Worm (Caenorhabditis elegans) whole organism, L4 larva: ENCODE data around the gene fipr-15.
A peak's percentile ranks its signal among the peaks of the same experiment; 100 is the strongest.

Source experiments
- F37D6.2 ChIP-seq: sonication (generic microtip); optimal IDR thresholded peaks from 2 replicates; lab custom pipeline; 2016; ENCODE audit warnings: mild to moderate bottlenecking, missing genetic modification characterization, missing compliant biosample characterization
- T26A8.4 ChIP-seq: fragments of 200-800 bp; sonication (Bioruptor generic); IDR thresholded peaks from 2 replicates; pipeline ENCODE4 v1.3.6; 2022; ENCODE audit warnings: missing genetic modification characterization, missing compliant biosample characterization
- ZK546.5 ChIP-seq, 2 experiments: sonication (generic microtip); optimal IDR thresholded peaks; 2 replicates each; lab custom pipeline; 2017; ENCODE audit warnings: missing biosample characterization in 2 of 2, missing genetic modification characterization in 2 of 2
- aha-1 ChIP-seq: fragments of 150-350 bp; peaks from one replicate; lab custom pipeline; 2014; ENCODE audit warnings: missing biosample characterization, missing genetic modification characterization
- ama-1 ChIP-seq: fragments of 150-350 bp; optimal IDR thresholded peaks from 2 replicates; lab custom pipeline; 2014; ENCODE audit warnings: inconsistent platforms, mixed read lengths
- arid-1 ChIP-seq: fragments of 200-800 bp; sonication (Bioruptor generic); conservative IDR thresholded peaks from 2 replicates; pipeline ENCODE4 v1.3.6; 2022; ENCODE audit warnings: missing genetic modification reagents, missing genetic modification characterization, missing compliant biosample characterization
- ceh-20 ChIP-seq: fragments of 200-800 bp; sonication (Bioruptor generic); IDR thresholded peaks from 2 replicates; pipeline ENCODE4 v1.3.6; 2022; ENCODE audit warnings: missing genetic modification reagents, missing genetic modification characterization, missing compliant biosample characterization
- ceh-32 ChIP-seq: sonication (generic microtip); optimal IDR thresholded peaks from 2 replicates; lab custom pipeline; 2016; ENCODE audit warnings: mild to moderate bottlenecking, missing genetic modification characterization, missing compliant biosample characterization; ENCODE audit not compliant: poor library complexity
- ceh-44 ChIP-seq: fragments of 200-800 bp; sonication (Bioruptor generic); IDR thresholded peaks from 2 replicates; pipeline ENCODE4 v1.3.6; 2022; ENCODE audit warnings: missing genetic modification reagents, missing genetic modification characterization, missing compliant biosample characterization
- ceh-62 ChIP-seq: sonication (generic microtip); optimal IDR thresholded peaks from 2 replicates; lab custom pipeline; 2017; ENCODE audit warnings: missing biosample characterization, missing genetic modification characterization
- ces-1 ChIP-seq: fragments of 150-350 bp; sonication (generic microtip); optimal IDR thresholded peaks from 4 replicates; lab custom pipeline; 2014; ENCODE audit warnings: missing biosample characterization, missing genetic modification reagents, missing genetic modification characterization
- daf-16 ChIP-seq, 3 experiments: sonication (generic microtip); optimal IDR thresholded peaks; 2 replicates each; lab custom pipeline; 2016 to 2017; ENCODE audit warnings: missing genetic modification characterization in 3 of 3, missing genetic modification reagents in 3 of 3, mild to moderate bottlenecking in 2 of 3, missing compliant biosample characterization in 2 of 3, missing biosample characterization in 1 of 3, moderate library complexity in 1 of 3
- dmd-8 ChIP-seq: fragments of 200-800 bp; sonication (Bioruptor generic); IDR thresholded peaks from 2 replicates; pipeline ENCODE4 v1.3.6; 2022; ENCODE audit warnings: missing genetic modification characterization, missing compliant biosample characterization
- dmd-9 ChIP-seq: fragments of 200-800 bp; sonication (Bioruptor generic); IDR thresholded peaks from 2 replicates; pipeline ENCODE4 v1.3.6; 2022; ENCODE audit warnings: missing genetic modification reagents, missing genetic modification characterization, missing compliant biosample characterization
- dpl-1 ChIP-seq: fragments of 150-350 bp; optimal IDR thresholded peaks from 2 replicates; lab custom pipeline; 2014; ENCODE audit warnings: missing biosample characterization, missing genetic modification reagents, missing genetic modification characterization
- dve-1 ChIP-seq: sonication (generic microtip); optimal IDR thresholded peaks from 2 replicates; lab custom pipeline; 2017; ENCODE audit warnings: antibody characterized with exemption, mild to moderate bottlenecking, missing genetic modification characterization, missing compliant biosample characterization; ENCODE audit not compliant: insufficient read depth
- egl-27 ChIP-seq: sonication (generic microtip); optimal IDR thresholded peaks from 3 replicates; lab custom pipeline; 2017; ENCODE audit warnings: missing biosample characterization, missing genetic modification reagents, missing genetic modification characterization
- hif-1 ChIP-seq, 2 experiments: sonication (generic microtip); optimal IDR thresholded peaks; 2 replicates each; lab custom pipeline; 2016 to 2017; ENCODE audit warnings: missing compliant biosample characterization in 2 of 2, missing genetic modification characterization in 2 of 2, missing genetic modification reagents in 2 of 2, missing genotype in 2 of 2, mild to moderate bottlenecking in 1 of 2
- hlh-11 ChIP-seq: fragments of 200-800 bp; sonication (Bioruptor generic); optimal IDR thresholded peaks from 2 replicates; lab custom pipeline; 2018; ENCODE audit warnings: mild to moderate bottlenecking, missing genetic modification characterization, missing compliant biosample characterization
- lin-1 ChIP-seq: fragments of 200-800 bp; sonication (Bioruptor generic); IDR thresholded peaks from 2 replicates; pipeline ENCODE4 v1.3.6; 2022; ENCODE audit warnings: missing genetic modification reagents, missing genetic modification characterization, missing compliant biosample characterization
- lsy-2 ChIP-seq, 2 experiments: fragments of 150-350 bp in 1 of 2; sonication (generic microtip) in 1 of 2; optimal IDR thresholded peaks; 2 replicates each; lab custom pipeline; 2014 to 2017; ENCODE audit warnings: missing biosample characterization in 2 of 2, missing genetic modification characterization in 2 of 2
- madf-9 ChIP-seq: fragments of 200-800 bp; sonication (Bioruptor generic); conservative IDR thresholded peaks from 2 replicates; pipeline ENCODE4 v1.3.6; 2022; ENCODE audit warnings: missing genetic modification reagents, missing genetic modification characterization, missing compliant biosample characterization
- mdl-1 ChIP-seq, 2 experiments: fragments of 150-350 bp in 1 of 2; sonication (generic microtip) in 1 of 2; optimal IDR thresholded peaks; 2 replicates each; lab custom pipeline; 2014 to 2017; ENCODE audit warnings: missing biosample characterization in 2 of 2, missing genetic modification characterization in 2 of 2
- mep-1 ChIP-seq: fragments of 150-350 bp; sonication (generic microtip); optimal IDR thresholded peaks from 3 replicates; lab custom pipeline; 2014; ENCODE audit warnings: missing biosample characterization, missing genetic modification characterization
- mes-2 ChIP-seq: sonication (generic microtip); optimal IDR thresholded peaks from 2 replicates; lab custom pipeline; 2016; ENCODE audit warnings: missing genotype, mild to moderate bottlenecking, missing genetic modification characterization, missing compliant biosample characterization; ENCODE audit not compliant: poor library complexity, severe bottlenecking
- mxl-2 ChIP-seq: fragments of 200-800 bp; sonication (Bioruptor generic); conservative IDR thresholded peaks from 2 replicates; pipeline ENCODE4 v1.3.6; 2022; ENCODE audit warnings: missing genetic modification reagents, missing genetic modification characterization, missing compliant biosample characterization
- nhr-11 ChIP-seq: fragments of 150-350 bp; optimal IDR thresholded peaks from 2 replicates; lab custom pipeline; 2014; ENCODE audit warnings: missing biosample characterization, missing genetic modification characterization
- nhr-237 ChIP-seq: sonication (generic microtip); optimal IDR thresholded peaks from 2 replicates; lab custom pipeline; 2017; ENCODE audit warnings: missing biosample characterization, missing genetic modification characterization
- nhr-28 ChIP-seq: fragments of 150-350 bp; optimal IDR thresholded peaks from 2 replicates; lab custom pipeline; 2014; ENCODE audit warnings: missing biosample characterization, missing genetic modification characterization
- nhr-42 ChIP-seq: fragments of 200-800 bp; sonication (Bioruptor generic); IDR thresholded peaks from 2 replicates; pipeline ENCODE4 v1.3.6; 2022; ENCODE audit warnings: missing genetic modification characterization, missing compliant biosample characterization
- nhr-6 ChIP-seq: fragments of 150-350 bp; optimal IDR thresholded peaks from 2 replicates; lab custom pipeline; 2014; ENCODE audit warnings: missing biosample characterization, missing genetic modification characterization
- nhr-76 ChIP-seq: fragments of 150-350 bp; optimal IDR thresholded peaks from 2 replicates; lab custom pipeline; 2014; ENCODE audit warnings: missing biosample characterization, missing genetic modification characterization
- saeg-2 ChIP-seq: fragments of 200-800 bp; sonication (Bioruptor generic); IDR thresholded peaks from 2 replicates; pipeline ENCODE4 v1.3.6; 2022; ENCODE audit warnings: missing genetic modification reagents, missing genetic modification characterization, missing compliant biosample characterization
- sdz-12 ChIP-seq: fragments of 200-800 bp; sonication (Bioruptor generic); optimal IDR thresholded peaks from 2 replicates; lab custom pipeline; 2018; ENCODE audit warnings: mild to moderate bottlenecking, missing genetic modification characterization, missing compliant biosample characterization
- skn-1 ChIP-seq: fragments of 150-350 bp; optimal IDR thresholded peaks from 2 replicates; lab custom pipeline; 2014; ENCODE audit warnings: missing biosample characterization, missing genetic modification characterization
- snpc-1.2 ChIP-seq: fragments of 200-800 bp; sonication (Bioruptor generic); IDR thresholded peaks from 2 replicates; pipeline ENCODE4 v1.3.6; 2022; ENCODE audit warnings: missing genetic modification reagents, missing genetic modification characterization, missing compliant biosample characterization
- spr-3 ChIP-seq: fragments of 200-800 bp; sonication (Bioruptor generic); optimal IDR thresholded peaks from 2 replicates; lab custom pipeline; 2018; ENCODE audit warnings: mild to moderate bottlenecking, missing genetic modification characterization, missing compliant biosample characterization
- unc-62 ChIP-seq, 3 experiments: fragments of 150-350 bp in 1 of 3; sonication (generic microtip); optimal IDR thresholded peaks in 2 of 3; peaks in 1 of 3; 1 replicate in 1 of 3; 2 replicates in 2 of 3; lab custom pipeline; 2014 to 2017; ENCODE audit warnings: missing biosample characterization in 3 of 3, missing genetic modification characterization in 3 of 3, missing genetic modification reagents in 3 of 3, missing genotype in 1 of 3
- zfp-2 ChIP-seq: sonication (generic microtip); optimal IDR thresholded peaks from 2 replicates; lab custom pipeline; 2016; ENCODE audit warnings: mild to moderate bottlenecking, missing genetic modification characterization, missing compliant biosample characterization
- ztf-11 ChIP-seq: fragments of 150-350 bp; optimal IDR thresholded peaks from 2 replicates; lab custom pipeline; 2014; ENCODE audit warnings: missing biosample characterization, missing genetic modification characterization

Gene fipr-15

ce11 chrIV:10918877-10919560 is 38.7 kb downstream of the fipr-15 start (continued):
- TF ChIP-seq unc-62 (GFP tag; optimal IDR thresholded peaks at IDR 0.05 in 1 of 2; lab: Kevin White, UChicago) (peak in 1 of 2 experiments; percentile 96), unc-62 (tag; optimal IDR thresholded peaks at IDR 0.05; lab: Kevin White, UChicago) (no peak), mxl-2 (no peak), nhr-237 (tag; lab: Kevin White, UChicago) (no peak), spr-3 (GFP tag; lab: Kevin White, UChicago) (peak; percentile 35), F37D6.2 (tag; lab: Kevin White, UChicago) (peak; percentile 31), lin-1 (GFP tag; lab: Robert Waterston, UW) (peak; percentile 48; the same call in 1 of the 2 replicates), T26A8.4 (GFP tag; lab: Robert Waterston, UW) (0 out of 2 replicates have a peak, but pooled peaks have one; percentile 39), ama-1 (lab: Kevin White, UChicago) (peak; percentile 76), daf-16 (GFP tag; optimal IDR thresholded peaks at IDR 0.05; lab: Kevin White, UChicago) (peak in 1 of 2 experiments; percentile 35), daf-16 (tag; optimal IDR thresholded peaks at IDR 0.05; lab: Kevin White, UChicago) (peak; percentile 62), ceh-62 (tag; lab: Kevin White, UChicago) (no peak), dpl-1 (GFP tag; lab: Kevin White, UChicago) (peak; percentile 58), saeg-2 (no peak), ceh-44 (GFP tag; lab: Robert Waterston, UW) (0 out of 2 replicates have a peak, but pooled peaks have one; percentile 4), mep-1 (tag; lab: Kevin White, UChicago) (peak; percentile 87), mdl-1 (tag; optimal IDR thresholded peaks at IDR 0.05; lab: Kevin White, UChicago) (peak; percentile 25 to 90), hlh-11 (tag; lab: Kevin White, UChicago) (peak; percentile 93), nhr-76 (tag; lab: Kevin White, UChicago) (no peak), sdz-12 (no peak), dve-1 (peak; percentile 76), zfp-2 (tag; lab: Kevin White, UChicago) (no peak), mes-2 (tag; lab: Kevin White, UChicago) (peak; percentile 66), madf-9 (GFP tag; lab: Robert Waterston, UW) (no peak), ces-1 (GFP tag; lab: Kevin White, UChicago) (no peak), skn-1 (tag; lab: Kevin White, UChicago) (no peak), snpc-1.2 (GFP tag; lab: Robert Waterston, UW) (0 out of 2 replicates have a peak, but pooled peaks have one; percentile 44), aha-1 (tag; lab: Kevin White, UChicago) (peak; percentile 99), arid-1 (GFP tag; lab: Robert Waterston, UW) (0 out of 2 replicates have a peak, but pooled peaks have one; percentile 36), egl-27 (tag; lab: Kevin White, UChicago) (no peak), hif-1 (tag; optimal IDR thresholded peaks at IDR 0.05; lab: Kevin White, UChicago) (peak; percentile 89 to 99), ceh-32 (no peak), ceh-20 (peak; percentile 53; the same call in 1 of the 2 replicates), nhr-6 (tag; lab: Kevin White, UChicago) (peak; percentile 43), ZK546.5 (tag; optimal IDR thresholded peaks at IDR 0.05; lab: Kevin White, UChicago) (no peak), nhr-11 (peak; percentile 77), nhr-28 (tag; lab: Kevin White, UChicago) (peak; percentile 76), dmd-8 (GFP tag; lab: Robert Waterston, UW) (no peak), lsy-2 (tag; optimal IDR thresholded peaks at IDR 0.05; lab: Kevin White, UChicago) (peak; percentile 50 to 75), ztf-11 (tag; lab: Kevin White, UChicago) (no peak), dmd-9 (GFP tag; lab: Robert Waterston, UW) (no peak), nhr-42 (peak; percentile 42; the same call in 1 of the 2 replicates)
